Worm (Caenorhabditis elegans) whole organism, L4 larva: ENCODE data around the gene T01B11.1.

ENCODE experiments used
- R02D3.7 ChIP-seq: fragments of 150-350 bp; sonication (generic microtip); optimal IDR thresholded peaks from 3 replicates; lab custom pipeline; 2014; ENCODE audit warnings: missing biosample characterization, missing genetic modification characterization
- ama-1 ChIP-seq: fragments of 150-350 bp; optimal IDR thresholded peaks from 2 replicates; lab custom pipeline; 2014; ENCODE audit warnings: inconsistent platforms, mixed read lengths
- ceh-62 ChIP-seq: sonication (generic microtip); optimal IDR thresholded peaks from 2 replicates; lab custom pipeline; 2017; ENCODE audit warnings: missing biosample characterization, missing genetic modification characterization
- ctbp-1 ChIP-seq: fragments of 200-800 bp; sonication (Bioruptor generic); IDR thresholded peaks from 2 replicates; pipeline ENCODE4 v1.3.6; 2022; ENCODE audit warnings: missing genetic modification reagents, missing genetic modification characterization, missing compliant biosample characterization
- daf-19 ChIP-seq: fragments of 200-800 bp; sonication (Bioruptor generic); conservative IDR thresholded peaks from 2 replicates; pipeline ENCODE4 v1.3.6; 2022; ENCODE audit warnings: missing genetic modification characterization, missing compliant biosample characterization
- fkh-10 ChIP-seq: fragments of 150-350 bp; optimal IDR thresholded peaks from 2 replicates; lab custom pipeline; 2014; ENCODE audit warnings: missing biosample characterization, missing genetic modification reagents, missing genetic modification characterization
- nhr-28 ChIP-seq: fragments of 150-350 bp; optimal IDR thresholded peaks from 2 replicates; lab custom pipeline; 2014; ENCODE audit warnings: missing biosample characterization, missing genetic modification characterization
- pqm-1 ChIP-seq: sonication (generic microtip); optimal IDR thresholded peaks from 2 replicates; lab custom pipeline; 2017; ENCODE audit warnings: missing biosample characterization, missing genetic modification characterization
- set-16 ChIP-seq: fragments of 200-800 bp; sonication (Bioruptor generic); IDR thresholded peaks from 2 replicates; pipeline ENCODE4 v1.3.6; 2022; ENCODE audit warnings: missing genetic modification reagents, missing genetic modification characterization, missing compliant biosample characterization
- skn-1 ChIP-seq: fragments of 150-350 bp; optimal IDR thresholded peaks from 2 replicates; lab custom pipeline; 2014; ENCODE audit warnings: missing biosample characterization, missing genetic modification characterization
- unc-130 ChIP-seq: sonication (generic microtip); optimal IDR thresholded peaks from 2 replicates; lab custom pipeline; 2016; ENCODE audit warnings: missing genetic modification reagents, missing genetic modification characterization, missing compliant biosample characterization
- unc-62 ChIP-seq, 3 experiments: fragments of 150-350 bp in 1 of 3; sonication (generic microtip); optimal IDR thresholded peaks in 2 of 3; peaks in 1 of 3; 1 replicate in 1 of 3; 2 replicates in 2 of 3; lab custom pipeline; 2014 to 2017; ENCODE audit warnings: missing biosample characterization in 3 of 3, missing genetic modification characterization in 3 of 3, missing genetic modification reagents in 3 of 3, missing genotype in 1 of 3
- vab-7 ChIP-seq: fragments of 200-800 bp; sonication (Bioruptor generic); IDR thresholded peaks from 2 replicates; pipeline ENCODE4 v1.3.6; 2022; ENCODE audit warnings: missing genetic modification reagents, missing genetic modification characterization, missing compliant biosample characterization
- zfp-3 ChIP-seq: fragments of 200-800 bp; sonication (Bioruptor generic); conservative IDR thresholded peaks from 2 replicates; pipeline ENCODE4 v1.3.6; 2022; ENCODE audit warnings: missing genetic modification reagents, missing genetic modification characterization, missing compliant biosample characterization

ce11 chrIV:8453178-8453577 lies 6.2 kb downstream of the T01B11.1 start:
- TF ChIP-seq ama-1 (lab: Kevin White, UChicago), result no peak
- TF ChIP-seq R02D3.7, result no peak
- TF ChIP-seq ceh-62 (tag; lab: Kevin White, UChicago), result no peak
- TF ChIP-seq vab-7 (GFP tag; lab: Robert Waterston, UW), result no peak
- peak; percentile 54 for TF ChIP-seq nhr-28 (tag; lab: Kevin White, UChicago)
- no peak for TF ChIP-seq daf-19 (GFP tag; lab: Robert Waterston, UW)
- TF ChIP-seq skn-1 (tag; lab: Kevin White, UChicago), result no peak
- TF ChIP-seq zfp-3 (GFP tag; lab: Robert Waterston, UW), result no peak
- peak in 1 of 2 experiments; percentile 48 for TF ChIP-seq unc-62 (GFP tag; optimal IDR thresholded peaks at IDR 0.05 in 1 of 2; lab: Kevin White, UChicago)
- no peak for TF ChIP-seq unc-62 (tag; optimal IDR thresholded peaks at IDR 0.05; lab: Kevin White, UChicago)
- no peak for TF ChIP-seq fkh-10 (GFP tag; lab: Kevin White, UChicago)
- TF ChIP-seq set-16 (GFP tag; lab: Robert Waterston, UW), result no peak
- no peak for TF ChIP-seq ctbp-1 (GFP tag; lab: Robert Waterston, UW)
- TF ChIP-seq unc-130 (GFP tag; lab: Kevin White, UChicago), result no peak
- peak; percentile 66 for TF ChIP-seq pqm-1 (tag; lab: Kevin White, UChicago)
